Worm (Caenorhabditis elegans): ENCODE data around the gene lact-1.

The lact-1 gene

DNA sequence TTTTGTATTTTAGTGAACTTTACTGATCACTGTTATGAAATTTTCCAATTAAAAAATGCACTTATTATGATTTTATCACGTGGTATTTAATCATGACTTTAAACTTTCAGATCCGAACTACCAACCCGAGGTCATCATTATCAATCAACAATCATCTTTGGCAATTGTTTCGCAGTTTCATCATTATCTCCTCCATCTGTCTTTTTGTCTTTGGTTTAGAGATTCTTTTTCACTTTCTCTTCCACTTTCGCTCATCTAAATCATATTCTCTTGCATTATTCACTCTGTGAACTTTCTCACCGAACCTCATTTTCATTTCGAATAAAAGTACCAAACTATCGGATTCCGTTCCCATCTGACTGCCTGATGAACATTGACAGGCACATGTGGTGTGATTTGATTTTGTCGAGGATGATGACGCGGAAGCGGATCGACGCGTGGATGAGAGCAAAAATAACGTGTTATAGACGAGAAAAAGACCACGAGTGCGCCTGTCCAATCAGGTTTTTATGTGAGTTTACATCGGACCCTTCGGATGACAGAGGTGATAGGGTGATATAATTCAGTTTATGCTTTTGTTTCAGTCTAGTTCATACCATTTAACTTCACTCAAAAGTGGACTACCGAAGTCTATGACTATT lies 49.6 kb downstream of the lact-1 start:
- TF ChIP-seq nhr-11 (tag; optimal IDR thresholded peaks at IDR 0.05), result peak; percentile 6
- TF ChIP-seq jun-1 (tag; optimal IDR thresholded peaks at IDR 0.05), result no peak
- TF ChIP-seq arid-1 (GFP tag; conservative IDR thresholded peaks at IDR 0.05), result no peak
- TF ChIP-seq set-16 (GFP tag; IDR thresholded peaks at IDR 0.05), result no peak
- no peak for TF ChIP-seq ces-1 (GFP tag; optimal IDR thresholded peaks at IDR 0.05)
- TF ChIP-seq F44E2.7 (GFP tag; IDR thresholded peaks at IDR 0.05), result no peak
- TF ChIP-seq aly-2 (tag; optimal IDR thresholded peaks at IDR 0.05), result no peak
- no peak for TF ChIP-seq zip-2 (tag; optimal IDR thresholded peaks at IDR 0.05)
- no peak for TF ChIP-seq lin-39 (tag; optimal IDR thresholded peaks at IDR 0.05)
- TF ChIP-seq hlh-11 (tag; optimal IDR thresholded peaks at IDR 0.05), result peak; percentile 44
- TF ChIP-seq lim-7 (GFP tag; IDR thresholded peaks at IDR 0.05), result no peak
- TF ChIP-seq nhr-48 (tag; optimal IDR thresholded peaks at IDR 0.05), result no peak
- TF ChIP-seq duxl-1 (tag; optimal IDR thresholded peaks at IDR 0.05; ENCODE audit: poor library complexity), result no peak
- TF ChIP-seq hlh-30 (tag; optimal IDR thresholded peaks at IDR 0.05; ENCODE audit: insufficient read depth), result peak; percentile 15
- peak; percentile 32 for TF ChIP-seq mxl-3 (GFP tag; optimal IDR thresholded peaks at IDR 0.05)
- TF ChIP-seq sdz-12 (GFP tag; optimal IDR thresholded peaks at IDR 0.05), result no peak
- no peak for TF ChIP-seq pqm-1 (tag; optimal IDR thresholded peaks at IDR 0.05)

- no peak for TF ChIP-seq nhr-10 (tag; optimal IDR thresholded peaks at IDR 0.05)
- TF ChIP-seq aha-1 (tag), result peak; percentile 34
- no peak for TF ChIP-seq php-3 (GFP tag; IDR thresholded peaks at IDR 0.05)
- TF ChIP-seq dmd-6 (GFP tag; IDR thresholded peaks at IDR 0.05), result no peak
- no peak for TF ChIP-seq ceh-44 (GFP tag; IDR thresholded peaks at IDR 0.05)
- TF ChIP-seq F44E2.7 (GFP tag; IDR thresholded peaks at IDR 0.05), result no peak
- TF ChIP-seq nhr-25 (tag; optimal IDR thresholded peaks at IDR 0.05; ENCODE audit: borderline replicate concordance, insufficient read depth), result no peak
These were observed 51.0 kb downstream of the lact-1 start for ce11 chrX:7209151-7209550.
